Worm (Caenorhabditis elegans): ENCODE measurements around the gene usp-50.

The usp-50 gene

ce11 chrV:17945460-17945859, 20.7 kb downstream of the usp-50 start:
- no peak for TF ChIP-seq cnd-1 (tag; optimal IDR thresholded peaks at IDR 0.05)
- no peak for TF ChIP-seq elt-1 (tag; optimal IDR thresholded peaks at IDR 0.05; ENCODE audit: borderline replicate concordance, insufficient read depth)
- TF ChIP-seq sptf-1 (tag; optimal IDR thresholded peaks at IDR 0.05), result no peak

DNA sequence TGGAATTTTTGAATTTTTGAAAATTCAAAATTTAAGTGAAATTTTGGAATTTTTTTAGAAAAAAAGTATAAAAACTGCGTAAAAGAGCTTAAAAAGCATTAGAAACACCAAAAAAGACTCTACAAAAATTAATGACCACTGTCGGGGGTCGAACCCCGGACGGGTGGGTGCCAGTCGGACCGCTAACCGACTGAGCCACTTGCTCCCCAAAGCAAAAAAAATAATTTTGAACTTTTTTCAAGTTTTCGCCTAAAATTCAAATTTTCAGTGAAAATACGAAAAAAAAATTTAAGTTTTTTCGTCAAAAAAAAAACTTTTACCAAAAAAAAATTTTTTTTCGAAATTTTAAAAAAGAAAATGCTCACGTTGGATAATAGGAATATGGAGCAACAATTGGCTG, 22.6 kb downstream of the usp-50 start:
- TF ChIP-seq hlh-1 (tag; optimal IDR thresholded peaks at IDR 0.05), result no peak
- no peak for TF ChIP-seq ces-1 (GFP tag; optimal IDR thresholded peaks at IDR 0.05)
- no peak for TF ChIP-seq ham-2 (GFP tag; optimal IDR thresholded peaks at IDR 0.05)
- no peak for TF ChIP-seq nhr-2 (tag; optimal IDR thresholded peaks at IDR 0.05)

DNA sequence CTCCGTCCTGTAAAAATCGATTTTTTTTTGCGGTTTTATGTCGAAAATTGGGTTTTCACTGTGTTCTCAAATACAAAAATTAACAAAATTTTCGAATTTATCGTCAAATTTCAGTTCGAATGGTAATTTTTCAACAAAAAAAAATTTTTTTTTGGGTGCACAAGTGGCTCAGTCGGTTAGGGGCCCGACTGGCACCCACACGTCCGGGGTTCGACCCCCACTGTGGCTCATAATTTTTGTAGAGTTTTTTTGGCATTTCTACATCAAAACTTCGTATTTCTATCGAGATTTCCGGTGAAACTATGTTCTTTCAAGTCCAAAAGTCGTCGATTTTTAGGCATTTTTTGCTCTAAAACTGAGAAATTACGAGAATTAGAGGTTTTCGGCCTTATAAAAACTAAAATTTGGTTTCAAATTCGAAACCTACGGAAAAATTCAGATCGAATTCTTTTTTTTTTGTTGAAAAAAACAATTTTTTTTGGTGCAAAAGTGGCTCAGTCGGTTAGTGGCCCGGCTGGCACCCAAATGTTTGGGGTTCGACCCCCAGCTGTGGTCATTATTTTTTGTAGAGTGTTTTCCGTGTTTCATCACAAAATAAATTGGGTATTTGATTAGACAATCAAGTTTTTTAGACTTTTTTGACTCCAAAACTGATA, 23.4 kb downstream of the usp-50 start:
- no peak for TF ChIP-seq ham-2 (GFP tag; optimal IDR thresholded peaks at IDR 0.05)
- TF ChIP-seq mep-1 (tag; optimal IDR thresholded peaks at IDR 0.05), result no peak
- TF ChIP-seq nhr-76 (tag; optimal IDR thresholded peaks at IDR 0.05), result no peak
- TF ChIP-seq snpc-4 (tag; optimal IDR thresholded peaks at IDR 0.05), result no peak

- TF ChIP-seq mab-5 (tag; optimal IDR thresholded peaks at IDR 0.05) (no peak), nhr-2 (tag; optimal IDR thresholded peaks at IDR 0.05) (no peak), tbx-8 (GFP tag; optimal IDR thresholded peaks at IDR 0.05) (no peak), nhr-28 (tag; optimal IDR thresholded peaks at IDR 0.05) (no peak), ces-1 (GFP tag; optimal IDR thresholded peaks at IDR 0.05) (no peak), sptf-1 (tag; optimal IDR thresholded peaks at IDR 0.05) (no peak), ztf-11 (tag; optimal IDR thresholded peaks at IDR 0.05) (no peak), elt-3 (tag; optimal IDR thresholded peaks at IDR 0.05) (no peak), unc-62 (GFP tag; optimal IDR thresholded peaks at IDR 0.05) (no peak), cnd-1 (tag; optimal IDR thresholded peaks at IDR 0.05) (no peak), mep-1 (tag; optimal IDR thresholded peaks at IDR 0.05) (no peak), elt-1 (tag; optimal IDR thresholded peaks at IDR 0.05; ENCODE audit: borderline replicate concordance, insufficient read depth) (no peak), bed-3 (GFP tag; optimal IDR thresholded peaks at IDR 0.05) (no peak), pha-4 (tag; optimal IDR thresholded peaks at IDR 0.05) (no peak), nhr-12 (tag; optimal IDR thresholded peaks at IDR 0.05) (no peak), ham-2 (GFP tag; optimal IDR thresholded peaks at IDR 0.05) (no peak), drap-1 (GFP tag; optimal IDR thresholded peaks at IDR 0.05) (no peak), flh-1 (GFP tag; optimal IDR thresholded peaks at IDR 0.05) (no peak), lsy-2 (tag; optimal IDR thresholded peaks at IDR 0.05) (no peak)
These were observed 24.4 kb downstream of the usp-50 start, which contains the start of gene dpy-21 for ce11 chrV:17949093-17949492. dpy-21 (minus strand) TSS chrV:17949193.

- TF ChIP-seq mls-2 (tag; optimal IDR thresholded peaks at IDR 0.05) (peak; percentile 68), nhr-28 (tag; optimal IDR thresholded peaks at IDR 0.05) (no peak), ham-2 (GFP tag; optimal IDR thresholded peaks at IDR 0.05) (peak; percentile 79), lin-32 (GFP tag; optimal IDR thresholded peaks at IDR 0.05) (no peak), nhr-76 (tag; optimal IDR thresholded peaks at IDR 0.05) (no peak), unc-120 (tag; optimal IDR thresholded peaks at IDR 0.05; ENCODE audit: poor library complexity, severe bottlenecking) (peak; percentile 71), nhr-12 (tag; optimal IDR thresholded peaks at IDR 0.05) (no peak), mep-1 (tag; optimal IDR thresholded peaks at IDR 0.05) (peak; percentile 61), lin-13 (tag; optimal IDR thresholded peaks at IDR 0.05) (peak; percentile 87), zip-8 (tag; optimal IDR thresholded peaks at IDR 0.05) (peak; percentile 73), sptf-1 (tag; optimal IDR thresholded peaks at IDR 0.05) (peak; percentile 81), nhr-2 (tag; optimal IDR thresholded peaks at IDR 0.05) (peak; percentile 77), flh-1 (GFP tag; optimal IDR thresholded peaks at IDR 0.05) (no peak), ceh-83 (GFP tag; optimal IDR thresholded peaks at IDR 0.05) (no peak), ceh-43 (GFP tag; optimal IDR thresholded peaks at IDR 0.05) (peak; percentile 32), ceh-39 (tag; optimal IDR thresholded peaks at IDR 0.05) (peak; percentile 76), cnd-1 (tag; optimal IDR thresholded peaks at IDR 0.05) (peak; percentile 37), blmp-1 (tag; optimal IDR thresholded peaks at IDR 0.05) (no peak), pha-4 (tag; optimal IDR thresholded peaks at IDR 0.05) (peak; percentile 87), tbx-8 (GFP tag; optimal IDR thresholded peaks at IDR 0.05) (no peak), unc-62 (GFP tag; optimal IDR thresholded peaks at IDR 0.05) (peak; percentile 72), elt-1 (tag; optimal IDR thresholded peaks at IDR 0.05; ENCODE audit: borderline replicate concordance, insufficient read depth) (no peak), M03D4.4 (tag; optimal IDR thresholded peaks at IDR 0.05) (peak; percentile 80), lsy-2 (tag; optimal IDR thresholded peaks at IDR 0.05) (peak; percentile 82), unc-39 (tag; optimal IDR thresholded peaks at IDR 0.05) (peak; percentile 16), ztf-11 (tag; optimal IDR thresholded peaks at IDR 0.05) (peak; percentile 73), snpc-4 (tag; optimal IDR thresholded peaks at IDR 0.05) (no peak), elt-3 (tag; optimal IDR thresholded peaks at IDR 0.05) (no peak), mab-5 (tag; optimal IDR thresholded peaks at IDR 0.05) (peak; percentile 22), sem-2 (GFP tag; optimal IDR thresholded peaks at IDR 0.05) (no peak), hlh-1 (tag; optimal IDR thresholded peaks at IDR 0.05) (peak; percentile 61), nhr-237 (tag; optimal IDR thresholded peaks at IDR 0.05) (peak; percentile 58), bed-3 (GFP tag; optimal IDR thresholded peaks at IDR 0.05) (no peak), ces-1 (GFP tag; optimal IDR thresholded peaks at IDR 0.05) (peak; percentile 57), drap-1 (GFP tag; optimal IDR thresholded peaks at IDR 0.05) (peak; percentile 95)
These were observed 26.7 kb downstream of the usp-50 start, which contains the start of gene Y59A8B.24 for ce11 chrV:17951172-17951999. Y59A8B.24 (plus strand) TSS chrV:17951949.
